Fruit fly (Drosophila melanogaster) whole organism, wandering third instar larva: Measurements from ENCODE around the gene CG6204.

ENCODE experiments used
- CrebA ChIP-seq: fragments of 200-800 bp; sonication (Bioruptor generic); optimal IDR thresholded peaks from 2 replicates; lab custom pipeline; 2016; ENCODE audit warnings: missing biosample characterization, mild to moderate bottlenecking, missing genetic modification characterization, borderline replicate concordance
- Dfd ChIP-seq: fragments of >200 bp; optimal IDR thresholded peaks from 2 replicates; lab custom pipeline; 2017; ENCODE audit warnings: missing biosample characterization, missing genetic modification characterization
- Dif ChIP-seq: fragments of 200-275, 200-300 bp; sonication (Bioruptor generic); optimal IDR thresholded peaks from 2 replicates; lab custom pipeline; 2018; ENCODE audit warnings: missing biosample characterization, missing genetic modification characterization; ENCODE audit not compliant: partially characterized antibody
- OdsH ChIP-seq: fragments of 200-800 bp; sonication (Bioruptor generic); optimal IDR thresholded peaks from 2 replicates; lab custom pipeline; 2016; ENCODE audit warnings: missing biosample characterization, mild to moderate bottlenecking, missing genetic modification characterization
- dmrt93B ChIP-seq: fragments of 200-800 bp; sonication (Bioruptor generic); optimal IDR thresholded peaks from 2 replicates; lab custom pipeline; 2018; ENCODE audit warnings: missing biosample characterization, mild to moderate bottlenecking, missing genetic modification characterization
- dsf ChIP-seq: sonication (Bioruptor generic); optimal IDR thresholded peaks from 2 replicates; lab custom pipeline; 2016; ENCODE audit warnings: missing biosample characterization, missing genetic modification characterization, borderline replicate concordance
- fru ChIP-seq: fragments of 200-800 bp; sonication (Bioruptor generic); optimal IDR thresholded peaks from 3 replicates; lab custom pipeline; 2016; ENCODE audit warnings: missing biosample characterization, mild to moderate bottlenecking, missing genetic modification characterization
- h ChIP-seq: fragments of 200-800 bp; sonication (Bioruptor generic); optimal IDR thresholded peaks from 3 replicates; lab custom pipeline; 2016; ENCODE audit warnings: missing biosample characterization, mild to moderate bottlenecking, missing genetic modification characterization
- lola ChIP-seq: fragments of >200 bp; optimal IDR thresholded peaks from 2 replicates; lab custom pipeline; 2017; ENCODE audit warnings: missing biosample characterization, missing genetic modification characterization
- pan ChIP-seq: fragments of >200 bp; optimal IDR thresholded peaks from 2 replicates; lab custom pipeline; 2017
- rgr ChIP-seq: fragments of 200-800 bp; sonication (Bioruptor generic); optimal IDR thresholded peaks from 3 replicates; lab custom pipeline; 2016; ENCODE audit warnings: missing biosample characterization, mild to moderate bottlenecking, missing genetic modification characterization
- sage ChIP-seq: fragments of 200-800 bp; sonication (Bioruptor generic); optimal IDR thresholded peaks from 2 replicates; lab custom pipeline; 2016; ENCODE audit warnings: missing biosample characterization, mild to moderate bottlenecking, missing genetic modification characterization
- usp ChIP-seq: fragments of >200 bp; optimal IDR thresholded peaks from 2 replicates; lab custom pipeline; 2017; ENCODE audit warnings: missing biosample characterization, missing genetic modification characterization

DNA sequence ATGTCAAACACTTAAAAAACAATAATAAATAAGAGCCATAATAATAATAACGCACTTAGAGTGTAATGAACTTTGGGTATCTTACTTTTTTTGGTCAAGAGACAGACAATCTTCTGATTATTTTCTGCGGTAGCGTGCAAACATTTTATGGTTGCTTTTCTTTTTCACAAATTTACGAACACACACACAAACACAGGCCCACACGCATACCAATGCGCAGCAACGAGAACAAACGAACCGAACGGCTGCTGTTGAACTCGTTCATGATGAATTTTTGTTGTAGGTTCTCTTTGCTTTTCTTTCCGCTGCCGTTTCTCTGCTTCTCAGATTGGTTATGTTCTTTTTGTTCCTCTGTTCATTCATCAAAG lies 40.5 kb downstream of the CG6204 start:
- TF ChIP-seq Dif (GFP tag; lab: Kevin White, UChicago), result no peak
- no peak for TF ChIP-seq rgr
- TF ChIP-seq Dfd (GFP tag; lab: Kevin White, UChicago), result no peak
- no peak for TF ChIP-seq dmrt93B
- no peak for TF ChIP-seq h
- TF ChIP-seq dsf (GFP tag; lab: Kevin White, UChicago), result no peak
- no peak for TF ChIP-seq pan (lab: Kevin White, UChicago)
- TF ChIP-seq CrebA (GFP tag; lab: Kevin White, UChicago), result no peak
- no peak for TF ChIP-seq sage
- TF ChIP-seq OdsH (GFP tag; lab: Kevin White, UChicago), result no peak
- no peak for TF ChIP-seq lola
- no peak for TF ChIP-seq fru (GFP tag; lab: Kevin White, UChicago)
- no peak for TF ChIP-seq usp (GFP tag; lab: Kevin White, UChicago)
